Worm (Caenorhabditis elegans) whole organism, midembryonic: ENCODE measurements around the gene W02B3.4.

Experiments
- T22C8.4 ChIP-seq: fragments of 200-800 bp; sonication (Bioruptor generic); IDR thresholded peaks from 2 replicates; pipeline ENCODE4 v1.3.6; 2022; ENCODE audit warnings: missing genetic modification characterization, missing compliant biosample characterization
- cog-1 ChIP-seq: sonication (generic microtip); optimal IDR thresholded peaks from 2 replicates; lab custom pipeline; 2016; ENCODE audit warnings: missing genetic modification characterization, missing compliant biosample characterization
- flt-1 ChIP-seq: fragments of 200-800 bp; sonication (Bioruptor generic); IDR thresholded peaks from 2 replicates; pipeline ENCODE4 v1.3.6; 2022; ENCODE audit warnings: missing genetic modification characterization, missing compliant biosample characterization
- klf-2 ChIP-seq: fragments of 200-800 bp; sonication (Bioruptor generic); conservative IDR thresholded peaks from 2 replicates; pipeline ENCODE4 v1.3.6; 2022; ENCODE audit warnings: missing genetic modification reagents, missing genetic modification characterization, missing compliant biosample characterization
- med-1 ChIP-seq: sonication (generic microtip); optimal IDR thresholded peaks from 2 replicates; lab custom pipeline; 2017; ENCODE audit warnings: missing genetic modification characterization, mild to moderate bottlenecking, missing compliant biosample characterization, antibody characterized with exemption, missing genetic modification reagents; ENCODE audit not compliant: insufficient read depth
- ref-1 ChIP-seq: fragments of 200-800 bp; sonication (Bioruptor generic); conservative IDR thresholded peaks from 2 replicates; pipeline ENCODE4 v1.3.6; 2022; ENCODE audit warnings: missing genetic modification reagents, missing genetic modification characterization, missing compliant biosample characterization
- tab-1 ChIP-seq: fragments of 200-800 bp; sonication (Bioruptor generic); IDR thresholded peaks from 2 replicates; pipeline ENCODE4 v1.3.6; 2022; ENCODE audit warnings: missing genetic modification characterization, missing compliant biosample characterization
- ztf-23 ChIP-seq: fragments of 200-800 bp; sonication (Bioruptor generic); IDR thresholded peaks from 2 replicates; pipeline ENCODE4 v1.3.6; 2022; ENCODE audit warnings: missing genetic modification reagents, missing genetic modification characterization, missing compliant biosample characterization
- ztf-29 ChIP-seq: fragments of 200-800 bp; sonication (Bioruptor generic); IDR thresholded peaks from 2 replicates; pipeline ENCODE4 v1.3.6; 2022; ENCODE audit warnings: missing genetic modification reagents, missing genetic modification characterization, missing compliant biosample characterization

Gene W02B3.4

DNA sequence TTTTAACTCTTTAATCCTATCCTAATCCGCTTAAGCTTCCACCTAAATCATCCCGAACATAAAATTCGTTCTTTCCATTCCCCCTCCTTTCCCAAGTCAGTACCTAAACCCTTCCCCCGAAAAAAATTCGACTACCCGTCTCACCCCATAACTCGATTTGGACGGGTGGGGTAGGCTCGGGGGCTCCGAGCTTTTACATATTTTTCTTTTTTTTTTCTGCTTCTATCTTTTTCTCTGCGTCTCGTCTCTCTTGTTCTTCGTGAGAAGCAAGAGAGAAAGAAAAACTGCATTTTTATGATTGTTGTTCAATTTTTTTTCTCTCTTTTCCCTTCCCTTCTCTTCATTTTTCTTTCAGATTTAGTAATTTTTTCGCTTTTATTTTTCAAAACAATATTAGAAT, 7.8 kb downstream of the W02B3.4 start:
- TF ChIP-seq ztf-29 (GFP tag; lab: Robert Waterston, UW) (no peak), med-1 (GFP tag; lab: Kevin White, UChicago) (no peak), ztf-23 (no peak), cog-1 (tag; lab: Kevin White, UChicago) (no peak), klf-2 (GFP tag; lab: Robert Waterston, UW) (no peak), T22C8.4 (GFP tag; lab: Robert Waterston, UW) (no peak), tab-1 (GFP tag; lab: Robert Waterston, UW) (no peak), flt-1 (GFP tag; lab: Robert Waterston, UW) (no peak), ref-1 (GFP tag; lab: Robert Waterston, UW) (no peak)

ce11 chrIII:670994-671393, 12.2 kb downstream of the W02B3.4 start:
- 0 out of 2 replicates have a peak, but pooled peaks have one; percentile 11 for TF ChIP-seq T22C8.4 (GFP tag; lab: Robert Waterston, UW)
- no peak for TF ChIP-seq ztf-29 (GFP tag; lab: Robert Waterston, UW)

- TF ChIP-seq T22C8.4 (GFP tag; lab: Robert Waterston, UW) (no peak), cog-1 (tag; lab: Kevin White, UChicago) (peak; percentile 42), ztf-23 (0 out of 2 replicates have a peak, but pooled peaks have one; percentile 46)
Observed at ce11 chrIII:668303-668893, 14.8 kb downstream of the W02B3.4 start, which contains the start of gene W02B3.3. W02B3.3 (minus strand) TSS chrIII:668433.

DNA sequence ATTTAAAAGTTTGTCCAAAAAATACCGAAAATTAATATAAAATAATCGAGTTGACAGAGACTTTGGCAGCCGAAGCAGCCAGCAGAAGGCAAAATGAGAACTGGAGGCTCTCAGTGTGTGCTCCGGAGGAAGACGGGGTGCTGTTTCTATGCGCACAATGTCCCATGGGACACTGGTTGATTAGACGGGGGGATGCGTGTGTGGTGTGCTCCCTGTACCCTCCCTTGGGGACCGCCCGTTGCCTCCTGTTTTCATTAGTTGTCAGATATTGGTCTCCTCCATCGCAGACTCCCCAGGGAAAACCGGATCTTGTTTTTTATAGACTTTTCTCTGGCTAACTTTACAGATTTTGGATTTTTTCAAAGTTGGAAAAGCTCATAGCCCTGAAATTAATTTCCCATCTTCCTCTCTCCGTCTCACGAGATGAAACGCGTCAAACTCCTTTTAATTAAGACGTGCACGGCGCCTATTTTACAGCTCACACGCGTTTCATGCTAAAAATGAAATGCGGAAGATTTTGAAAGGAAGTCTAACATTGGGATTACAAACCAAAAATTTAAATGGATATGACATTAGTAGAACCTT, 18.0 kb downstream of the W02B3.4 start, which contains the start of gene C09F5.3:
TSS of gene C09F5.3 (minus strand) at position 94 of the 585 bp plus-strand sequence.
- TF ChIP-seq ztf-29 (GFP tag; lab: Robert Waterston, UW) (no peak), flt-1 (GFP tag; lab: Robert Waterston, UW) (no peak), med-1 (GFP tag; lab: Kevin White, UChicago) (no peak), ref-1 (GFP tag; lab: Robert Waterston, UW) (no peak), tab-1 (GFP tag; lab: Robert Waterston, UW) (no peak), cog-1 (tag; lab: Kevin White, UChicago) (no peak), ztf-23 (no peak), klf-2 (GFP tag; lab: Robert Waterston, UW) (no peak), T22C8.4 (GFP tag; lab: Robert Waterston, UW) (no peak)

- no peak for TF ChIP-seq flt-1 (GFP tag; lab: Robert Waterston, UW)
Observed at ce11 chrIII:658357-658756, 24.9 kb downstream of the W02B3.4 start, which contains the start of gene C09F5.1. C09F5.1 (plus strand) TSS chrIII:658709.

DNA sequence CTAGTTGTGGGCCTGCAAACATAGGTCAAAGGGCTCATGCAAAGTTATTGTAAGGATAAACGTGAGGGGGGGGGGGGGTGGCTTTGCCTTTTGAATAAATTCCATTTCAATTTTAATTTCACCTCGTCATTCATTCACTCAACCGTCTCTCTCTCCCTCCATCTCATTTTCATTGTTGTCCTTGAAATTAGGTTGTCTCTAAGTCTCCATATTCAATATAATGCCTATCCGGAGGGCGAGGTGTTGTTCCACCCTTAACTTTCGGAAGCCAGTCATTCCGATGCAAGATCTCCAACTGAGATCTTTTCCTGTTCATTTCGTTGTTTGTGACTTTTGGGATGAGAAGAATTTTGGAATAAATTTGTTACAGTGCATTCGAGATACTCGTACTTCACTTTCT, 26.0 kb downstream of the W02B3.4 start:
- TF ChIP-seq med-1 (GFP tag; lab: Kevin White, UChicago) (no peak), ztf-23 (no peak), T22C8.4 (GFP tag; lab: Robert Waterston, UW) (no peak), cog-1 (tag; lab: Kevin White, UChicago) (no peak), klf-2 (GFP tag; lab: Robert Waterston, UW) (no peak), ztf-29 (GFP tag; lab: Robert Waterston, UW) (no peak), flt-1 (GFP tag; lab: Robert Waterston, UW) (no peak), tab-1 (GFP tag; lab: Robert Waterston, UW) (no peak), ref-1 (GFP tag; lab: Robert Waterston, UW) (no peak)

ce11 chrIII:656660-657059, 26.6 kb downstream of the W02B3.4 start:
- no peak for TF ChIP-seq ztf-23
- no peak for TF ChIP-seq T22C8.4 (GFP tag; lab: Robert Waterston, UW)
- no peak for TF ChIP-seq flt-1 (GFP tag; lab: Robert Waterston, UW)
- no peak for TF ChIP-seq ztf-29 (GFP tag; lab: Robert Waterston, UW)
- TF ChIP-seq tab-1 (GFP tag; lab: Robert Waterston, UW), result no peak
- no peak for TF ChIP-seq ref-1 (GFP tag; lab: Robert Waterston, UW)
- TF ChIP-seq cog-1 (tag; lab: Kevin White, UChicago), result no peak
- TF ChIP-seq med-1 (GFP tag; lab: Kevin White, UChicago), result no peak
- no peak for TF ChIP-seq klf-2 (GFP tag; lab: Robert Waterston, UW)

DNA sequence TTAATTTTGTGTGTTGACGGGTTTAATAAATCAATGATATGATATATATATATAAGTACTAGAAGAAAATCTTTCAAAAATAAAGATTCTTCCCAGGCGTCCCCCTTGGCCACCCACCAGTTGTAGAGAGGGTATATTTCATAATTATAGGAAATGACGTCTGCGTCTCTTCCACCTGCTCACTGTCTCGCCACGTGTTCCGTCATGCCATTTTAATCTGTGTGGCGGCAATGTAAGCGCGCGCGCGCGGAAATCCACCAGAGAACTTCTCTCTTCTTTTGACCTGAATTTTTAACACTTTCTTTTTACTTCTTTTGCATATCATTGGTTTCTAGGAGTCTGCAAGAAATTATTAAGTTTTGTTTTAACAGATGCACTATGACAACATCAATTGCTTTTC, 28.9 kb downstream of the W02B3.4 start:
- TF ChIP-seq klf-2 (GFP tag; lab: Robert Waterston, UW) (no peak), cog-1 (tag; lab: Kevin White, UChicago) (no peak), T22C8.4 (GFP tag; lab: Robert Waterston, UW) (no peak), flt-1 (GFP tag; lab: Robert Waterston, UW) (no peak), ztf-23 (no peak), med-1 (GFP tag; lab: Kevin White, UChicago) (no peak), ref-1 (GFP tag; lab: Robert Waterston, UW) (no peak), tab-1 (GFP tag; lab: Robert Waterston, UW) (no peak)

DNA sequence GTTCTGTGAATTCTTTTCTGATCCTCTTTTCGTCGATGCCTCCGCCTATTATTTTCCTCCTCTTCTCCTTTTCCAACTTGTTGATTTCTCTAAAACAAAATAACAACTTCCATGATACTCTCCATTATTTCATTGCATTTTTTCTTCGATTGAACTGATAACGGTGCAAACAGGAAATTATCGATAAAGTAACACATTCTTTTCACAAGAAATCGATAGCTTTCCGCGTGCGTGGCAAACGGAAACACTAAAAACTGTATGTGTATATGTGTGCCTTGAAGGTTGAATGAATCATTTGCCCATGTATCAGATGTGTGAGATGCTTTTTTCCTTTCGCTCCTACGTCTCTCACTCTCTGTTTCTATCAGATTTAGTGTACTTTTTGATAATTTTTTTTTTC, 31.6 kb downstream of the W02B3.4 start:
- no peak for TF ChIP-seq flt-1 (GFP tag; lab: Robert Waterston, UW)

DNA sequence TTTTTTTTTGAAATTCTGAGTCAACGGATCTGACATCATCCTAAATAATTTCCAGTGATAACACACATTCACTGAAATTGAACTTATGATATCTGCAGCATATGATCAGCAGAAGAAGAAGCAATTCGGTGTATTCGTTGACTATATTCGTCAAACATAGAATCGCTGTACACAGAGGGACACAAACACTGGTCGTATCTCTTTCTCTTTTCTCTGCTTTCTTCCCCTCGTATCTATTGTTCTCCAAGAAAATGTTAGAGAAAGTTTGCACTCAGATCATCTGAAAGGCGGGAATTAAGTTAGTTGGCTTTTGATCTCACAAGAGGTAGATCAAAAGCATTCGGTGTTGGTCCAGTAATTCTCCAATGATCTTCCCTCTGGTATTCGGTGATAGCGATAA, 32.7 kb downstream of the W02B3.4 start:
- TF ChIP-seq tab-1 (GFP tag; lab: Robert Waterston, UW) (no peak), ztf-23 (no peak), flt-1 (GFP tag; lab: Robert Waterston, UW) (no peak), med-1 (GFP tag; lab: Kevin White, UChicago) (no peak), ztf-29 (GFP tag; lab: Robert Waterston, UW) (no peak), klf-2 (GFP tag; lab: Robert Waterston, UW) (no peak), cog-1 (tag; lab: Kevin White, UChicago) (no peak), T22C8.4 (GFP tag; lab: Robert Waterston, UW) (no peak), ref-1 (GFP tag; lab: Robert Waterston, UW) (no peak)
